Worm (Caenorhabditis elegans) whole organism, L4/young adult: ENCODE data around the gene zyg-1.

Source experiments
- dao-5 ChIP-seq: sonication (generic microtip); optimal IDR thresholded peaks from 2 replicates; lab custom pipeline; 2016; ENCODE audit warnings: missing genotype, missing genetic modification characterization, moderate library complexity, missing compliant biosample characterization
- him-1 ChIP-seq: sonication (generic microtip); optimal IDR thresholded peaks from 2 replicates; lab custom pipeline; 2016; ENCODE audit warnings: missing genotype, missing genetic modification reagents, missing genetic modification characterization, missing compliant biosample characterization

- TF ChIP-seq dao-5 (tag; lab: Kevin White, UChicago) (no peak), him-1 (tag; lab: Kevin White, UChicago) (no peak)
These were observed 11.5 kb upstream of the zyg-1 start, which contains the start of gene F59E12.3 for ce11 chrII:5638059-5638458.
